Fruit fly (Drosophila melanogaster): ENCODE measurements around the gene RpS20.

The RpS20 gene

dm6 chr3R:20845493-20845892 lies 23.5 kb downstream of the RpS20 start:
- no peak for TF ChIP-seq psq (optimal IDR thresholded peaks at IDR 0.05)
- no peak for TF ChIP-seq pan (optimal IDR thresholded peaks at IDR 0.05)
- TF ChIP-seq usp (GFP tag; optimal IDR thresholded peaks at IDR 0.05), result no peak
- no peak for TF ChIP-seq CG8478 (optimal IDR thresholded peaks at IDR 0.05)
- TF ChIP-seq EcR (GFP tag; optimal IDR thresholded peaks at IDR 0.05), result no peak
- TF ChIP-seq Dll (optimal IDR thresholded peaks at IDR 0.05), result no peak

- TF ChIP-seq EcR (GFP tag; optimal IDR thresholded peaks at IDR 0.05), result no peak
- TF ChIP-seq usp (GFP tag; optimal IDR thresholded peaks at IDR 0.05), result no peak
- TF ChIP-seq pan (optimal IDR thresholded peaks at IDR 0.05), result no peak
- no peak for TF ChIP-seq psq (optimal IDR thresholded peaks at IDR 0.05)
Observed at dm6 chr3R:20846316-20846715, 24.3 kb downstream of the RpS20 start.

- TF ChIP-seq EcR (GFP tag; optimal IDR thresholded peaks at IDR 0.05), result no peak
Observed at dm6 chr3R:20846768-20847167, 24.8 kb downstream of the RpS20 start, which contains the start of gene CG15696. Gene CG15696, plus strand, starts transcription at chr3R:20847068.

dm6 chr3R:20850395-20851039 lies 28.5 kb downstream of the RpS20 start, which contains the start of gene RpS30:
Gene RpS30, plus strand, starts transcription at chr3R:20850516.
- TF ChIP-seq psq (optimal IDR thresholded peaks at IDR 0.05) (no peak), EcR (GFP tag; optimal IDR thresholded peaks at IDR 0.05) (no peak), pan (optimal IDR thresholded peaks at IDR 0.05) (no peak), Dll (optimal IDR thresholded peaks at IDR 0.05) (no peak)

dm6 chr3R:20859845-20860244 lies 37.9 kb downstream of the RpS20 start, which contains the start of gene Ir93a:
Gene Ir93a, minus strand, starts transcription at chr3R:20859945.
- TF ChIP-seq psq (optimal IDR thresholded peaks at IDR 0.05), result no peak
- TF ChIP-seq Dll (optimal IDR thresholded peaks at IDR 0.05), result no peak
- no peak for TF ChIP-seq CG8478 (optimal IDR thresholded peaks at IDR 0.05)
- TF ChIP-seq usp (GFP tag; optimal IDR thresholded peaks at IDR 0.05), result no peak
- TF ChIP-seq pan (optimal IDR thresholded peaks at IDR 0.05), result no peak
- TF ChIP-seq EcR (GFP tag; optimal IDR thresholded peaks at IDR 0.05), result no peak

- no peak for TF ChIP-seq psq (optimal IDR thresholded peaks at IDR 0.05)
- TF ChIP-seq EcR (GFP tag; optimal IDR thresholded peaks at IDR 0.05), result no peak
- TF ChIP-seq Dll (optimal IDR thresholded peaks at IDR 0.05), result no peak
- TF ChIP-seq pan (optimal IDR thresholded peaks at IDR 0.05), result no peak
- TF ChIP-seq CG8478 (optimal IDR thresholded peaks at IDR 0.05), result no peak
- TF ChIP-seq usp (GFP tag; optimal IDR thresholded peaks at IDR 0.05), result no peak
Observed at dm6 chr3R:20866204-20866603, 44.2 kb downstream of the RpS20 start, which contains the start of gene KaiR1D. Gene KaiR1D, minus strand, starts transcription at chr3R:20866231.

- TF ChIP-seq pan (optimal IDR thresholded peaks at IDR 0.05) (no peak), CG8478 (optimal IDR thresholded peaks at IDR 0.05) (no peak), usp (GFP tag; optimal IDR thresholded peaks at IDR 0.05) (no peak), psq (optimal IDR thresholded peaks at IDR 0.05) (no peak), Dll (optimal IDR thresholded peaks at IDR 0.05) (no peak), EcR (GFP tag; optimal IDR thresholded peaks at IDR 0.05) (no peak)
Observed at dm6 chr3R:20870736-20871135, 48.8 kb downstream of the RpS20 start, which contains the start of gene TotA. Gene TotA, plus strand, starts transcription at chr3R:20871036.

dm6 chr3R:20872688-20873087 lies 50.7 kb downstream of the RpS20 start, which contains the start of gene TotC:
Gene TotC, plus strand, starts transcription at chr3R:20872988.
- TF ChIP-seq pan (optimal IDR thresholded peaks at IDR 0.05), result no peak
- no peak for TF ChIP-seq CG8478 (optimal IDR thresholded peaks at IDR 0.05)
- no peak for TF ChIP-seq usp (GFP tag; optimal IDR thresholded peaks at IDR 0.05)
- no peak for TF ChIP-seq psq (optimal IDR thresholded peaks at IDR 0.05)
- no peak for TF ChIP-seq Dll (optimal IDR thresholded peaks at IDR 0.05)
- TF ChIP-seq EcR (GFP tag; optimal IDR thresholded peaks at IDR 0.05), result no peak
